Worm (Caenorhabditis elegans): ENCODE results near the gene ilys-2.

DNA sequence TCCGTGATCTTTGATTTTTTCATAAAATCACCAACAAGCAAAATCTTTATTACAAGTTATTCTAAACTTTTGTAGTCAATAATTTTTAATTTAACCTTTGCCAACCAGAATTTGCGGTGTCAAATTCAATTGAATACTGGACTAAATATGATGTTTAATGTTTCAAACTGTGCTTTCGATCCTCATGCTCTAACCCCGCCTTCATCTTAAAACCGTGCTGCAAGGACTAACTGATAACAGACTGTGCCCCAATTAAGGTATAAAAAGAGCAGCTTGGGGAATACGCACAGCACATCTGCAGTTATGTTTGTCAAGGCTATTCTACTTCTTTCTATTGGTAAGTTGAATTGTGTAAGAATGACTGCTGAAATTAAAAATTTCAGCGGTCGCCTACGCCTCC is at the start of gene ilys-2:
- TF ChIP-seq him-1 (tag; optimal IDR thresholded peaks at IDR 0.05) (no peak), W03F9.2 (tag; optimal IDR thresholded peaks at IDR 0.05) (no peak)

All from whole organism, L4/young adult.